Fruit fly (Drosophila melanogaster) Kc167 (cell line): ENCODE data around the gene CG11570.

Source experiments
- Myc ChIP-seq: fragments of >200 bp; optimal IDR thresholded peaks from 2 replicates; lab custom pipeline; 2017; ENCODE audit warnings: missing external identifiers
- Sin3A ChIP-seq: fragments of >200 bp; optimal IDR thresholded peaks from 2 replicates; lab custom pipeline; 2018; ENCODE audit warnings: missing external identifiers
- h ChIP-seq: fragments of >200 bp; optimal IDR thresholded peaks from 3 replicates; lab custom pipeline; 2018; ENCODE audit warnings: missing external identifiers
- insv ChIP-seq: fragments of >200 bp; optimal IDR thresholded peaks from 3 replicates; lab custom pipeline; 2018; ENCODE audit warnings: missing external identifiers
- psq ChIP-seq: fragments of >200 bp; optimal IDR thresholded peaks from 2 replicates; lab custom pipeline; 2017; ENCODE audit warnings: missing external identifiers
- ttk ChIP-seq: sonication (Bioruptor generic); optimal IDR thresholded peaks from 2 replicates; lab custom pipeline; 2017; ENCODE audit warnings: missing external identifiers

The CG11570 gene

DNA sequence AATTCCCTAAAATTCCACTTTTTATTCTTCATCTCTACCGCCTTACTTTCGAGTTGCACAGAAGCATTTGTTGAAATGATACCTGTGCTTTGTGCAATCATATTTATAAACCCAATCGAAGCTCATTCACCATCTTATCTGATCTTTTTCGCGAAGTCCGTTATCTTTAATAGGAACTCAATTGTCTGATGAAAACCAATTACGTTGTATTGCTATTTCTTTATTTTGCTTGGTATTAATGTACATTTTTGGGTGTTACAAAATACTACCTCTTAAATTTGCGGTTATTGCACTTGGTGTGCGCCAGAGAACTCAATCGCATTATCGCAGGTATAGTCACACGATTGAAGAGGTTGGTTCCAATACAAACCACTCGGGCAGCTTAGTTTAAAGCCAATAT, 15.3 kb upstream of the CG11570 start, which contains the start of gene Muc68E:
Gene Muc68E (minus strand): TSS at position 101 of the 400 bp plus-strand sequence.
- TF ChIP-seq ttk: no peak
- no peak for TF ChIP-seq h
- TF ChIP-seq insv (lab: Kevin White, UChicago): no peak
- no peak for TF ChIP-seq Myc (lab: Kevin White, UChicago)
- TF ChIP-seq Sin3A (lab: Kevin White, UChicago): no peak
- TF ChIP-seq psq (lab: Kevin White, UChicago): no peak

dm6 chr3L:11966104-11966503, 8.5 kb upstream of the CG11570 start, which contains the start of gene prc:
prc (minus strand) TSS chr3L:11966131.
- TF ChIP-seq psq (lab: Kevin White, UChicago): no peak
- TF ChIP-seq Sin3A (lab: Kevin White, UChicago): no peak
- no peak for TF ChIP-seq h
- TF ChIP-seq Myc (lab: Kevin White, UChicago): no peak
- TF ChIP-seq ttk: no peak
- no peak for TF ChIP-seq insv (lab: Kevin White, UChicago)

DNA sequence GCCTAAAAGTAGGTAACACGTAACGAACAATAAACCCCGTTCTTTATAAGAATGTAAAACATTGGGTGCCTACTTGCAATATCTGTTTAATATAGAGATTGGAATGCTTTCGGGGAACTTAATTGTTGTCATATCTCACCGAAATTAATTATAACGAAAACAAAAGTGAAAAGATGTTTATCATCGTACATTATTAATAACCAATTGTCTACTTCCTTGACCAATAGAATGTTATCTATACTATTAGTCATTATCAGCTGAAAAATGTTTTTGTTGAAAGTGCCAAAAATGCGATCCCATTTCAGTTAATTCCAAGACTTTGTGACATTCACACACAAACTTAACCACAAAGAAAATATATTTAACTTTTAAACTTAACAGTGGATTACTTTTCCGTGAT, 3.8 kb downstream of the CG11570 start, which contains the start of gene CG7248:
Gene CG7248 (plus strand): TSS at position 301 of the 400 bp plus-strand sequence.
- no peak for TF ChIP-seq Myc (lab: Kevin White, UChicago)
- no peak for TF ChIP-seq Sin3A (lab: Kevin White, UChicago)
- TF ChIP-seq insv (lab: Kevin White, UChicago): no peak
- no peak for TF ChIP-seq psq (lab: Kevin White, UChicago)
- TF ChIP-seq ttk: no peak
- no peak for TF ChIP-seq h

DNA sequence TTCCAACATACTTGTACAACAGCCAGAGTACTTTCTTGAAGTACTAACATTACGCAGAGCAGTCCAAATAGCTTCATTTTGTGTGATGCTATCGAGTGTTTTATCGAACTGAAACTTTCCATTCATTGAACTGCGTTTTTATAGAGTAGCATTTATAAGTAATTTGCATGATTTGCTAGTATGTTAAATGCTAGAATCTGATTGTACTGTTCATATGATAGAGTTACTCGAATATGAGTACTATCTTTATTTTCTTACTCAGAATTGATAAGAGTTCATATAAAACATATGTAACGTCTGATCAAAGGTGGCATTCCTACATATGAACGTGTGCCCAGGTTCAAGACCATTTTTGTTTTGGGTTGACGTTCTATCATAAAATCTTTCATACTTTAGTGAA, 4.4 kb downstream of the CG11570 start, which contains the start of gene obst-G:
Gene obst-G (minus strand): TSS at position 101 of the 400 bp plus-strand sequence.
- TF ChIP-seq h: no peak
- TF ChIP-seq psq (lab: Kevin White, UChicago): no peak
- no peak for TF ChIP-seq ttk
- TF ChIP-seq insv (lab: Kevin White, UChicago): no peak
- TF ChIP-seq Myc (lab: Kevin White, UChicago): no peak
- TF ChIP-seq Sin3A (lab: Kevin White, UChicago): no peak

- TF ChIP-seq Sin3A (lab: Kevin White, UChicago) (no peak), h (no peak), Myc (lab: Kevin White, UChicago) (no peak), insv (lab: Kevin White, UChicago) (no peak), psq (lab: Kevin White, UChicago) (no peak), ttk (no peak)
Observed at dm6 chr3L:11949539-11949938, 8.0 kb downstream of the CG11570 start, which contains the start of gene CG17826. CG17826 (plus strand) TSS chr3L:11949839.

- no peak for TF ChIP-seq Sin3A (lab: Kevin White, UChicago)
Observed at dm6 chr3L:11947357-11947756, 10.2 kb downstream of the CG11570 start, which contains the start of gene CG7252. CG7252 (plus strand) TSS chr3L:11947675.

DNA sequence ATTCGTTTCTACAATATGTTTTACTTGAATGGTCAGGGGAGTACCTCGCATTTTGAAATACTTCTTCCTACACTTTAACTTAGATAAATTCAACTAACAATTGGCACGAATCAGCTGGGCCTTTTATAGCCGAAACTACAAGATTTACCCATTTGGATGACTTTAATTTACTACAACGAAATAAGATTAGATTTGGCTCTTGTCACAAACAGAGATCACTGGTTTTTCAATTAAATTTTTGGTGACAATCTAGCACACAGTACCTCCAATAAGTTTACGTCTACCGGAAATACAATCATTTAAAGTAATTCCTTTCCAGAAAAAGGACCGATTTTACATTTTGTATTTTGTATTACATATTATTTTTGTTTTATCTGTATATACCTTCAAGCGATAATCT, 12.8 kb downstream of the CG11570 start, which contains the start of gene CG5883:
Gene CG5883 (minus strand): TSS at position 101 of the 400 bp plus-strand sequence.
- no peak for TF ChIP-seq insv (lab: Kevin White, UChicago)
- TF ChIP-seq Myc (lab: Kevin White, UChicago): no peak
- TF ChIP-seq ttk: no peak
- no peak for TF ChIP-seq h
- TF ChIP-seq psq (lab: Kevin White, UChicago): no peak
- TF ChIP-seq Sin3A (lab: Kevin White, UChicago): no peak

DNA sequence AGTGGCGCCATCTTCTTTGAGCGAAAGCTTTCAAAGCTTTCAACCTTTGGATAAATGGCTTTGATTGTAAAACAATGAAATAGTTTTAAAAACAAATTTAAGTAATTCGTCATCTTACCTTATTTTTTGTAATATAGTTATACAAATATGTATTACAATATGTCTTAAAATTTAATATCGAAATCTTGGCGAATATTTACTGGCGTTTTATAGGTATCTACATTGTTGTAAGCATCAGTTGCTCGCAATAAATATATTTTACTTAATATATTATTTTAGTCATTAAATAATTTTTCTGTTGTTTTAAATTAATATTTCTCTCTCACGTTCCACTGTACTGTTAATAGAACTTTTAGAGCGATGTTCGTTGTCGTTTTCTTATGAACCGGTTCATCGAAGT, 16.0 kb downstream of the CG11570 start, which contains the start of gene Rpt4R:
Gene Rpt4R (plus strand): TSS at position 301 of the 400 bp plus-strand sequence.
- TF ChIP-seq Myc (lab: Kevin White, UChicago) (no peak), h (no peak), Sin3A (lab: Kevin White, UChicago) (no peak), psq (lab: Kevin White, UChicago) (no peak), insv (lab: Kevin White, UChicago) (no peak), ttk (no peak)

- no peak for TF ChIP-seq psq (lab: Kevin White, UChicago)
- no peak for TF ChIP-seq h
- no peak for TF ChIP-seq insv (lab: Kevin White, UChicago)
- no peak for TF ChIP-seq ttk
- TF ChIP-seq Myc (lab: Kevin White, UChicago): no peak
- no peak for TF ChIP-seq Sin3A (lab: Kevin White, UChicago)
Observed at dm6 chr3L:11938716-11939115, 18.9 kb downstream of the CG11570 start, which contains the start of gene CG44837. CG44837 (minus strand) TSS chr3L:11938872.

dm6 chr3L:11937270-11937669, 20.3 kb downstream of the CG11570 start:
- TF ChIP-seq psq (lab: Kevin White, UChicago) (no peak), h (no peak), insv (lab: Kevin White, UChicago) (no peak)

dm6 chr3L:11931619-11932018, 25.9 kb downstream of the CG11570 start:
- TF ChIP-seq ttk (no peak), psq (lab: Kevin White, UChicago) (no peak), Myc (lab: Kevin White, UChicago) (no peak), insv (lab: Kevin White, UChicago) (no peak), h (no peak), Sin3A (lab: Kevin White, UChicago) (no peak)

dm6 chr3L:11927287-11927743, 30.3 kb downstream of the CG11570 start, which contains the start of gene byn:
byn (plus strand) TSS chr3L:11927693.
- no peak for TF ChIP-seq Myc (lab: Kevin White, UChicago)
- TF ChIP-seq h: no peak
- TF ChIP-seq Sin3A (lab: Kevin White, UChicago): no peak
- no peak for TF ChIP-seq psq (lab: Kevin White, UChicago)
- TF ChIP-seq insv (lab: Kevin White, UChicago): no peak
- TF ChIP-seq ttk: no peak
